Worm (Caenorhabditis elegans) whole organism, young adult: ENCODE data around the gene haf-3.

ENCODE experiments used
- B0261.1 ChIP-seq: sonication (generic microtip); optimal IDR thresholded peaks from 2 replicates; lab custom pipeline; 2016; ENCODE audit warnings: mild to moderate bottlenecking, missing genetic modification characterization, moderate library complexity, missing compliant biosample characterization
- B0336.3 ChIP-seq: fragments of 200-800 bp; sonication (Bioruptor generic); IDR thresholded peaks from 2 replicates; pipeline ENCODE4 v1.3.6; 2022; ENCODE audit warnings: missing genetic modification characterization, missing compliant biosample characterization
- C17E4.6 ChIP-seq: fragments of 200-800 bp; sonication (Bioruptor generic); IDR thresholded peaks from 2 replicates; pipeline ENCODE4 v1.3.6; 2022; ENCODE audit warnings: missing genetic modification reagents, missing genetic modification characterization, missing compliant biosample characterization
- F10E7.11 ChIP-seq: sonication (generic microtip); optimal IDR thresholded peaks from 2 replicates; lab custom pipeline; 2017; ENCODE audit warnings: mild to moderate bottlenecking, missing genetic modification characterization, moderate library complexity, missing compliant biosample characterization
- K11D2.4 ChIP-seq: fragments of 200-800 bp; sonication (Bioruptor generic); IDR thresholded peaks from 2 replicates; pipeline ENCODE4 v1.3.6; 2022; ENCODE audit warnings: missing genetic modification reagents, missing genetic modification characterization, missing compliant biosample characterization
- T07F8.4 ChIP-seq: sonication (generic microtip); optimal IDR thresholded peaks from 2 replicates; lab custom pipeline; 2016; ENCODE audit warnings: mild to moderate bottlenecking, missing genetic modification characterization, moderate library complexity, missing compliant biosample characterization
- Y79H2A.3 ChIP-seq: fragments of 200-800 bp; sonication (Bioruptor generic); conservative IDR thresholded peaks from 2 replicates; pipeline ENCODE4 v1.3.6; 2022; ENCODE audit warnings: missing genetic modification reagents, missing genetic modification characterization, missing compliant biosample characterization
- attf-5 ChIP-seq: fragments of 200-800 bp; sonication (Bioruptor generic); optimal IDR thresholded peaks from 2 replicates; lab custom pipeline; 2018; ENCODE audit warnings: mild to moderate bottlenecking, missing genetic modification characterization, missing compliant biosample characterization
- bed-1 ChIP-seq: fragments of 200-800 bp; sonication (Bioruptor generic); IDR thresholded peaks from 2 replicates; pipeline ENCODE4 v1.3.6; 2022; ENCODE audit warnings: missing genetic modification reagents, missing genetic modification characterization, missing compliant biosample characterization
- ceh-27 ChIP-seq: fragments of 200-800 bp; sonication (Bioruptor generic); optimal IDR thresholded peaks from 2 replicates; lab custom pipeline; 2018; ENCODE audit warnings: mild to moderate bottlenecking, missing genetic modification characterization, moderate library complexity, missing compliant biosample characterization
- ceh-40 ChIP-seq: fragments of 200-800 bp; sonication (Bioruptor generic); IDR thresholded peaks from 2 replicates; pipeline ENCODE4 v1.3.6; 2022; ENCODE audit warnings: missing genetic modification characterization, missing compliant biosample characterization
- dox-1 ChIP-seq: fragments of 200-800 bp; sonication (Bioruptor generic); IDR thresholded peaks from 2 replicates; pipeline ENCODE4 v1.3.6; 2022; ENCODE audit warnings: missing genetic modification reagents, missing genetic modification characterization, missing compliant biosample characterization
- ekl-4 ChIP-seq: fragments of 200-800 bp; sonication (Bioruptor generic); IDR thresholded peaks from 2 replicates; pipeline ENCODE4 v1.3.6; 2022; ENCODE audit warnings: missing genetic modification reagents, missing genetic modification characterization, missing compliant biosample characterization
- hmg-20 ChIP-seq: fragments of 200-800 bp; sonication (Bioruptor generic); IDR thresholded peaks from 2 replicates; pipeline ENCODE4 v1.3.6; 2022; ENCODE audit warnings: missing genetic modification reagents, missing genetic modification characterization, missing compliant biosample characterization
- lag-1 ChIP-seq: fragments of 200-800 bp; sonication (Bioruptor generic); IDR thresholded peaks from 2 replicates; pipeline ENCODE4 v1.3.6; 2022; ENCODE audit warnings: missing genetic modification reagents, missing genetic modification characterization, missing compliant biosample characterization
- lin-40 ChIP-seq: sonication (generic microtip); optimal IDR thresholded peaks from 2 replicates; lab custom pipeline; 2016; ENCODE audit warnings: missing genetic modification characterization, mild to moderate bottlenecking, missing compliant biosample characterization, missing genotype, missing genetic modification reagents
- lin-54 ChIP-seq: fragments of 200-800 bp; sonication (Bioruptor generic); optimal IDR thresholded peaks from 2 replicates; lab custom pipeline; 2018; ENCODE audit warnings: mild to moderate bottlenecking, missing genetic modification characterization, missing compliant biosample characterization
- lsy-27 ChIP-seq: sonication (generic microtip); optimal IDR thresholded peaks from 2 replicates; lab custom pipeline; 2017; ENCODE audit warnings: missing genetic modification characterization, mild to moderate bottlenecking, missing compliant biosample characterization, antibody characterized with exemption, missing genotype, borderline replicate concordance; ENCODE audit not compliant: insufficient read depth
- rcor-1 ChIP-seq: fragments of 200-800 bp; sonication (Bioruptor generic); IDR thresholded peaks from 2 replicates; pipeline ENCODE4 v1.3.6; 2022; ENCODE audit warnings: missing genetic modification reagents, missing genetic modification characterization, missing compliant biosample characterization
- snpc-1.3 ChIP-seq: sonication (generic microtip); optimal IDR thresholded peaks from 2 replicates; lab custom pipeline; 2017; ENCODE audit warnings: missing genetic modification characterization, mild to moderate bottlenecking, missing compliant biosample characterization, antibody characterized with exemption, moderate library complexity, missing genotype, missing genetic modification reagents; ENCODE audit not compliant: insufficient read depth
- xnd-1 ChIP-seq: sonication (generic microtip); optimal IDR thresholded peaks from 2 replicates; lab custom pipeline; 2016; ENCODE audit warnings: missing genotype, missing genetic modification reagents, missing genetic modification characterization, missing compliant biosample characterization
- zfh-2 ChIP-seq: fragments of 200-800 bp; sonication (Bioruptor generic); conservative IDR thresholded peaks from 2 replicates; pipeline ENCODE4 v1.3.6; 2022; ENCODE audit warnings: missing genetic modification reagents, missing genetic modification characterization, missing compliant biosample characterization
- ztf-18 ChIP-seq: sonication (generic microtip); optimal IDR thresholded peaks from 2 replicates; lab custom pipeline; 2016; ENCODE audit warnings: missing genotype, mild to moderate bottlenecking, missing genetic modification characterization, missing compliant biosample characterization
- ztf-22 ChIP-seq: fragments of 200-800 bp; sonication (Bioruptor generic); optimal IDR thresholded peaks from 2 replicates; lab custom pipeline; 2018; ENCODE audit warnings: mild to moderate bottlenecking, missing genetic modification characterization, moderate library complexity, missing compliant biosample characterization
- ztf-26 ChIP-seq: sonication (generic microtip); optimal IDR thresholded peaks from 2 replicates; lab custom pipeline; 2017; ENCODE audit warnings: missing genetic modification characterization, missing compliant biosample characterization

Gene haf-3

DNA sequence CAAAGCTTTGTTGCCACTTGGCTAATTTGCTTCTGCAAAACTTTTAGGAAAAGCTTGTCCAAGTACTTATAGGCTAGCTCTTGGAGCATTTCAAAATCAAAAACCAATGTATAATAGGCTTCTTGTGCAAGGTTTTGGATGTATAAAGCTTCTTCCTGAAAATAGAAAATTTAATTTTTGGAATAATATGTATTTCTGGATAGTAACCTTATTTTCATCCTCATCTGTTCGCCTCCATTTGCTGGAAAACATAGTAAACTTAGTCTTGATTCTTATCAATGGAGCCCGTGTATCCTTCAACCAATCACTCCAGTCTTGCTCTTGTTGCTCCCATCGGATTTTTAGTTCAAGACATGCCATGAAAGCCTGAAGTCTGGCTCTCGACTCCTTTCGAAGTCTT is 49.3 kb downstream of the haf-3 start, which contains the start of gene Y6E2A.4 (continued):
- no peak for TF ChIP-seq Y79H2A.3 (GFP tag; lab: Robert Waterston, UW)
- TF ChIP-seq, all 124 proteins: peak for 0

DNA sequence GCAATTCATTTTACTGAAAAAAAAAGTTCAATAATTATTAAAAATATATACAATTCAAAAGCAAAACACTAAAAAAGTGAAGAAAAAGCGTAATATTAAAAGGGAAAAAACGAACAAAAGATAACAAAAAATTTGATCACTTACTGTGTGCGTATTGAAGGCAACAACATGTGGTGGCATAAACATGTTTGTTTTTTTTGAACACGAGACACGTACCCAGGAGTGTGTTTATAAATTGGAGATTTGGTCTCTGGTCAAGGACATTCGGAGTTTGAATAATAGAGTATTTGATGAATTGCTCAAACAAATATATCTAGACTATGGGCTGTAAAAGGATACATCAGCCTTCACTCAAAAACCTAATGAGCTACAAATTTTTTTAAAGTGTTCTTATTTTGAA is 50.3 kb downstream of the haf-3 start:
- TF ChIP-seq ceh-40 (GFP tag; lab: Robert Waterston, UW) (no peak), lin-40 (tag; lab: Kevin White, UChicago) (no peak), T07F8.4 (no peak), dox-1 (GFP tag; lab: Robert Waterston, UW) (no peak), lag-1 (no peak), ekl-4 (GFP tag; lab: Robert Waterston, UW) (no peak), zfh-2 (GFP tag; lab: Robert Waterston, UW) (no peak), lin-54 (GFP tag; lab: Kevin White, UChicago) (no peak), ceh-27 (GFP tag; lab: Kevin White, UChicago) (no peak), bed-1 (no peak), K11D2.4 (GFP tag; lab: Robert Waterston, UW) (no peak), C17E4.6 (GFP tag; lab: Robert Waterston, UW) (no peak)

DNA sequence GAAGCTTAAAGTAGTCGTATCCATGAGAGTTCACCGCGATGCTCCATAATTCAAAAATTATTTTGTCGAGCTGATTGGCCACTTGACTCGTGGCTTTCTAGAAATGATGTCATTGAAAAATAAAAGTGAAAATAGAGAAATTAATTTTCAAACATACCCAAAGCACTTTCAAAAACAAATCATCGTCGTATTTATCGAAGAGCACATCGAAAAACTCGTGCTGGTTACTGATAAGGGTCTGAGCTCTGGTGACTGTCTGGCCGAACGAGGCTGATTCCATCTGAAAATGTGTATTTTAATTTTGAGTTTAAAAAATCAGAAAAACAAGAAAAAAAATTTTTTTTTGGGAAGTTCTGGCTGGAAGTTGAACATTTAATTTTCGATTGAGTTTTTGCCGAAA is 53.6 kb downstream of the haf-3 start:
- no peak for TF ChIP-seq F10E7.11
- no peak for TF ChIP-seq ztf-22
- no peak for TF ChIP-seq B0261.1 (tag; lab: Kevin White, UChicago)
- TF ChIP-seq attf-5, result no peak
- no peak for TF ChIP-seq B0336.3
- TF ChIP-seq ztf-26 (tag; lab: Kevin White, UChicago), result no peak

DNA sequence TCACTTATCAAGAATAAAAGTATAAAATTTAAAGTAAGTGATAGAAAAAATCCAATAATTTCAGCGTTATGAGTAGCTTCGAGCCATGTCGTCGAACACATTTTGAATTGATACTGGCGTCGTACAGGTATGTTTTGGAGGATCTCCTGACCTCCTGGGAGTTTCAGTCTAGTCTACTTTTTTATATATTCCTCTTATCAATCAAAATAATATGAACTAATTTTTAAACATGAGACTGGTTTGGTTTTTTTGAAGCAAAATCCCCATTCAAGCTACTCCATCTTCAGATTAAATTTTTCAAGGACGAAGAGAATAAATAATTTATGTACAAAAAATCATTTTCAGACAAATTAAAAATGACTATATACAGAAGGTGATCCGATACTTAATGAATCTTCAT is 54.1 kb downstream of the haf-3 start, which contains the start of gene str-101:
Gene str-101, minus strand, starts transcription at position 101 of the 400 bp plus-strand sequence.
- no peak for TF ChIP-seq xnd-1 (tag; lab: Kevin White, UChicago)
- no peak for TF ChIP-seq hmg-20 (GFP tag; lab: Robert Waterston, UW)
- TF ChIP-seq lsy-27 (tag; lab: Kevin White, UChicago), result no peak
- no peak for TF ChIP-seq snpc-1.3 (tag; lab: Kevin White, UChicago)
- TF ChIP-seq zfh-2 (GFP tag; lab: Robert Waterston, UW), result no peak
- no peak for TF ChIP-seq rcor-1 (GFP tag; lab: Robert Waterston, UW)
- no peak for TF ChIP-seq ztf-18 (tag; lab: Kevin White, UChicago)
